Worm (Caenorhabditis elegans) whole organism, L2 larva: ENCODE data around the gene Y47G7B.2.
"Not testable (repeated sequence)": the region's sequence is repeated elsewhere in the genome, so short reads cannot be mapped to it uniquely, and the experiment has no call there.

Experiments
- F13H6.1 ChIP-seq: sonication (generic microtip); optimal IDR thresholded peaks from 2 replicates; lab custom pipeline; 2016; ENCODE audit warnings: missing genetic modification characterization, missing compliant biosample characterization
- R02D3.7 ChIP-seq: fragments of 150-350 bp; optimal IDR thresholded peaks from 2 replicates; lab custom pipeline; 2014; ENCODE audit warnings: missing biosample characterization, missing genetic modification characterization
- Y55F3AM.14 ChIP-seq: fragments of 200-800 bp; sonication (Bioruptor generic); optimal IDR thresholded peaks from 2 replicates; lab custom pipeline; 2018; ENCODE audit warnings: mild to moderate bottlenecking, missing genetic modification characterization, missing compliant biosample characterization
- alr-1 ChIP-seq: fragments of 150-350 bp; optimal IDR thresholded peaks from 2 replicates; lab custom pipeline; 2014; ENCODE audit warnings: missing biosample characterization, missing genetic modification characterization
- aly-2 ChIP-seq: fragments of 150-350 bp; optimal IDR thresholded peaks from 2 replicates; lab custom pipeline; 2014; ENCODE audit warnings: missing biosample characterization, missing genetic modification characterization
- blmp-1 ChIP-seq: sonication (generic microtip); optimal IDR thresholded peaks from 2 replicates; lab custom pipeline; 2017; ENCODE audit warnings: missing genetic modification characterization, mild to moderate bottlenecking, missing compliant biosample characterization, antibody characterized with exemption, moderate library complexity; ENCODE audit not compliant: insufficient read depth
- ceh-82 ChIP-seq: fragments of 150-350 bp; optimal IDR thresholded peaks from 2 replicates; lab custom pipeline; 2014; ENCODE audit warnings: missing biosample characterization, missing genetic modification characterization
- crh-2 ChIP-seq: sonication (generic microtip); optimal IDR thresholded peaks from 2 replicates; lab custom pipeline; 2017; ENCODE audit warnings: missing biosample characterization, missing genetic modification characterization
- elt-1 ChIP-seq: fragments of 150-350 bp; optimal IDR thresholded peaks from 2 replicates; lab custom pipeline; 2014; ENCODE audit warnings: missing biosample characterization, missing genetic modification characterization
- fos-1 ChIP-seq: fragments of 150-350 bp; optimal IDR thresholded peaks from 2 replicates; lab custom pipeline; 2014; ENCODE audit warnings: missing biosample characterization, missing genetic modification characterization
- lin-11 ChIP-seq: fragments of 150-350 bp; sonication (generic microtip); optimal IDR thresholded peaks from 2 replicates; lab custom pipeline; 2014; ENCODE audit warnings: missing biosample characterization, missing genetic modification characterization, inconsistent platforms, mixed read lengths
- mab-5 ChIP-seq: fragments of 150-350 bp; optimal IDR thresholded peaks from 2 replicates; lab custom pipeline; 2014; ENCODE audit warnings: missing biosample characterization, missing genetic modification characterization
- mdl-1 ChIP-seq, 2 experiments: fragments of 150-350 bp in 1 of 2; sonication (generic microtip) in 1 of 2; optimal IDR thresholded peaks; 2 replicates each; lab custom pipeline; 2017; ENCODE audit warnings: missing biosample characterization in 2 of 2, missing genetic modification characterization in 2 of 2
- nhr-11 ChIP-seq: fragments of 150-350 bp; optimal IDR thresholded peaks from 2 replicates; lab custom pipeline; 2014; ENCODE audit warnings: missing biosample characterization, missing genetic modification characterization
- nhr-12 ChIP-seq: fragments of 150-350 bp; optimal IDR thresholded peaks from 2 replicates; lab custom pipeline; 2014; ENCODE audit warnings: missing biosample characterization, missing genetic modification characterization
- nhr-21 ChIP-seq: fragments of 150-350 bp; optimal IDR thresholded peaks from 2 replicates; lab custom pipeline; 2014; ENCODE audit warnings: missing biosample characterization, missing genetic modification characterization
- nhr-237 ChIP-seq: fragments of 150-350 bp; optimal IDR thresholded peaks from 2 replicates; lab custom pipeline; 2014; ENCODE audit warnings: missing biosample characterization, missing genetic modification characterization
- peb-1 ChIP-seq: fragments of 150-350 bp; optimal IDR thresholded peaks from 2 replicates; lab custom pipeline; 2014; ENCODE audit warnings: missing biosample characterization, missing genetic modification characterization
- skn-1 ChIP-seq: sonication (generic microtip); optimal IDR thresholded peaks from 2 replicates; lab custom pipeline; 2017; ENCODE audit warnings: missing biosample characterization, missing genetic modification characterization
- sma-9 ChIP-seq, 2 experiments: fragments of 150-350 bp in 1 of 2; sonication (generic microtip) in 1 of 2; optimal IDR thresholded peaks; 2 replicates each; lab custom pipeline; 2014 to 2016; ENCODE audit warnings: missing genetic modification characterization in 2 of 2, mild to moderate bottlenecking in 1 of 2, missing biosample characterization in 1 of 2, missing compliant biosample characterization in 1 of 2, missing genetic modification reagents in 1 of 2, moderate library complexity in 1 of 2
- unc-39 ChIP-seq: fragments of 150-350 bp; optimal IDR thresholded peaks from 2 replicates; lab custom pipeline; 2014; ENCODE audit warnings: missing biosample characterization, missing genetic modification characterization
- unc-55 ChIP-seq: fragments of 150-350 bp; sonication (generic microtip); optimal IDR thresholded peaks from 3 replicates; lab custom pipeline; 2014; ENCODE audit warnings: missing biosample characterization, missing genetic modification reagents, missing genetic modification characterization
- ztf-1 ChIP-seq: fragments of 200-800 bp; sonication (Bioruptor generic); conservative IDR thresholded peaks from 2 replicates; pipeline ENCODE4 v1.3.6; 2022; ENCODE audit warnings: missing genetic modification characterization, missing compliant biosample characterization
- ztf-11 ChIP-seq: sonication (generic microtip); optimal IDR thresholded peaks from 2 replicates; lab custom pipeline; 2017; ENCODE audit warnings: missing biosample characterization, missing genetic modification characterization

Y47G7B.2 gene

DNA sequence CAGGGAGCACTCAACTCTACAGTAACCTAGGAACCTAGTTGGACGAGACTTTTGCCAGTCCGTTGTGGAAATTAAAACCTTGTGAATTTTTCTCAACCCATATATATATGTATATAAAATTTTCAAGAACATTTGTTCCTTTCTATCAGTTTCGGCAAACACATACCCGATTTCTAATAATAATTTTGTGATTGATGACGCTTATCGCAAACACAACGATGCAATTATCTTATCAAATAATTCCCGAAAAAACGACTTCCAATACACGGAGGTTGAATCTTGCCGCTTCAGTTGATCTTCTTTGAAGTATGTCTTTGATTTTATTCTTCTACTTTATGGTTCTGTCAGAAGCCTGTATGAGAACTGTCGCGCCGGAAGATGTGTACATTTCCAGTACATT lies 42.7 kb downstream of the Y47G7B.2 start, which contains the start of gene F22E5.2:
Gene F22E5.2 (plus strand): TSS at position 301 of the 400 bp plus-strand sequence.
- TF ChIP-seq F13H6.1; elt-1 (tag; lab: Kevin White, UChicago); skn-1 (tag; lab: Kevin White, UChicago): not testable (repeated sequence)

DNA sequence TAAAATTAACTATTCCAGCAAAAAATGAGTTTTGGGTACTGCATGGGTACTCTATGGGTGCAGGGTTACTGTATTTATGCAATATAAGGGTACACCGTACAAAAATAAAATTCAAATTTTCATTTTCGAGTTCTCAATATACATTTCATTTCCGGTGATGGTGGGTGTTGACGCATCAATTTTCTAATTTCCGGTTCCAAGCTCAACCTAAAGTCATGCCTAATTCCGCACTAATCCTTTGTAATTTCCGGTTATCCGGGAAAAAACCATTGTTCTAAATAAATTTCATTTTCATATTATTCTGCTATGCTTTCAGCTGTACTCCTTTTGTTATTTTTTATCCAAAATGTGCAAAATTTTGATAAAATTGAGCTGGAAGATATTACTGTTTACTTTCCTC lies 48.5 kb downstream of the Y47G7B.2 start, which contains the start of gene gcy-21:
Gene gcy-21 (plus strand): TSS at position 301 of the 400 bp plus-strand sequence.
- TF ChIP-seq unc-39 (tag; lab: Kevin White, UChicago), result no peak
- no peak for TF ChIP-seq crh-2 (tag; lab: Kevin White, UChicago)
- no peak for TF ChIP-seq aly-2 (tag; lab: Kevin White, UChicago)
- TF ChIP-seq R02D3.7 (tag; lab: Kevin White, UChicago), result no peak
- TF ChIP-seq Y55F3AM.14, result no peak
- TF ChIP-seq nhr-21 (tag; lab: Kevin White, UChicago), result no peak
- TF ChIP-seq nhr-11 (tag; lab: Kevin White, UChicago), result no peak

DNA sequence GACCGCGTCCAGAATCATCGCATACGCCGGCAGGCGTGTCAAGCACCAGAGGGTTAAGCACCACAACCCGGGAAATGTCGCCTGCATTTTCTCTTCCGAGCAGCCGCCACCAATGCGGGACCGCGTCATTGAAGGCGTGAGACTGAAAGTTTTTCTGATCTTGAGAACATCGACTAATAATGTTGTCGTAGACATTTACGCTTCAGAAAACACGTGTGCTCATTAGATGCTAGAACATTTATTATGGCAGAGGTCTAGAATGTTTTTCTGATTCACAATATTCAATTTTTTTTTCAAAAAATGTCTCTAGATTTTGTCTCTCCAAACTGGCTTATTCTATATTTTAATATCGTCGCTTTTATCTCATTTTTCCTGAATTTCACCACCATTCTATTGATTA lies 51.2 kb downstream of the Y47G7B.2 start, which contains the start of gene sri-47:
Gene sri-47 (plus strand): TSS at position 301 of the 400 bp plus-strand sequence.
- TF ChIP-seq alr-1 (no peak), blmp-1 (tag; lab: Kevin White, UChicago) (no peak), peb-1 (no peak), F13H6.1 (no peak), nhr-237 (tag; lab: Kevin White, UChicago) (no peak), ztf-11 (tag; lab: Kevin White, UChicago) (no peak), elt-1 (tag; lab: Kevin White, UChicago) (no peak), aly-2 (tag; lab: Kevin White, UChicago) (no peak), mab-5 (tag; lab: Kevin White, UChicago) (no peak), mdl-1 (tag; optimal IDR thresholded peaks at IDR 0.05; lab: Kevin White, UChicago) (no peak), fos-1 (tag; lab: Kevin White, UChicago) (no peak), unc-55 (no peak), R02D3.7 (tag; lab: Kevin White, UChicago) (no peak), sma-9 (GFP tag; optimal IDR thresholded peaks at IDR 0.05; lab: Kevin White, UChicago) (no peak), sma-9 (tag; optimal IDR thresholded peaks at IDR 0.05; lab: Kevin White, UChicago) (no peak), unc-39 (tag; lab: Kevin White, UChicago) (no peak), ztf-1 (GFP tag; lab: Robert Waterston, UW) (no peak), lin-11 (tag; lab: Kevin White, UChicago) (no peak), ceh-82 (no peak), skn-1 (tag; lab: Kevin White, UChicago) (no peak), nhr-12 (tag; lab: Kevin White, UChicago) (no peak)
